Worm (Caenorhabditis elegans): ENCODE measurements around the gene C27H6.9.

Gene C27H6.9

DNA sequence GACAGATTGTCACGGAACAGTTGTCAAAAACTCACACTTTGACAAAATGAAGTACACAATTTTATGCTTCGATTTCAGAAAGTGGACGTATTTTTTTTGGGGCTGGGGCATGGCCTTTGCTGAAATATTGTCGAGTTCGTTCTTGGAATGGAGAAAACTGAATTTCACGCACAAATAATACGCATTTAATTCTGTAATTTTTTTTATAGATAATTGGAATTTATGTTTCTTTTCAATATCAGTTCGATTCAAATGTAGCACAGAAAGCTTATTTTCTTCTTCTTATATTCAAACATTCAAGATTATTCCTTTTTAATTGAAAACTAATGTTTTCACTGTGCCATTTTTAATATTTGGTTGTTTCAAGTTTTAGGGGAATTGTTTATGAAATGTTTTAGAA, 22.3 kb upstream of the C27H6.9 start, which contains the start of gene T07C12.10:
Gene T07C12.10 (minus strand): TSS at position 101 of the 400 bp plus-strand sequence.
- TF ChIP-seq nhr-84 (tag; optimal IDR thresholded peaks at IDR 0.05) = no peak
- no peak for TF ChIP-seq aha-1 (tag; optimal IDR thresholded peaks at IDR 0.05)
- no peak for TF ChIP-seq ceh-88 (GFP tag; IDR thresholded peaks at IDR 0.05)
- no peak for TF ChIP-seq aly-2 (tag; optimal IDR thresholded peaks at IDR 0.05)
- no peak for TF ChIP-seq mep-1 (tag; optimal IDR thresholded peaks at IDR 0.05)
- no peak for TF ChIP-seq mef-2 (tag; optimal IDR thresholded peaks at IDR 0.05)
- no peak for TF ChIP-seq dpl-1 (GFP tag; optimal IDR thresholded peaks at IDR 0.05)
- no peak for TF ChIP-seq snu-23 (GFP tag; optimal IDR thresholded peaks at IDR 0.05)
- TF ChIP-seq nhr-19 (GFP tag; conservative IDR thresholded peaks at IDR 0.05) = no peak
- TF ChIP-seq lin-13 (GFP tag; optimal IDR thresholded peaks at IDR 0.05) = no peak
- no peak for TF ChIP-seq tbx-2 (tag; optimal IDR thresholded peaks at IDR 0.05)
- no peak for TF ChIP-seq snpc-4 (tag; optimal IDR thresholded peaks at IDR 0.05)
- no peak for TF ChIP-seq ztf-4 (tag; optimal IDR thresholded peaks at IDR 0.05)
- no peak for TF ChIP-seq egl-27 (tag; optimal IDR thresholded peaks at IDR 0.05)
- no peak for TF ChIP-seq ztf-11 (tag; optimal IDR thresholded peaks at IDR 0.05)
- TF ChIP-seq nhr-237 (tag; optimal IDR thresholded peaks at IDR 0.05) = no peak
- no peak for TF ChIP-seq lsy-2 (tag; optimal IDR thresholded peaks at IDR 0.05)
- no peak for TF ChIP-seq ces-1 (GFP tag; optimal IDR thresholded peaks at IDR 0.05)
- TF ChIP-seq Y116A8C.19 (tag; optimal IDR thresholded peaks at IDR 0.05; ENCODE audit: borderline replicate concordance) = no peak

DNA sequence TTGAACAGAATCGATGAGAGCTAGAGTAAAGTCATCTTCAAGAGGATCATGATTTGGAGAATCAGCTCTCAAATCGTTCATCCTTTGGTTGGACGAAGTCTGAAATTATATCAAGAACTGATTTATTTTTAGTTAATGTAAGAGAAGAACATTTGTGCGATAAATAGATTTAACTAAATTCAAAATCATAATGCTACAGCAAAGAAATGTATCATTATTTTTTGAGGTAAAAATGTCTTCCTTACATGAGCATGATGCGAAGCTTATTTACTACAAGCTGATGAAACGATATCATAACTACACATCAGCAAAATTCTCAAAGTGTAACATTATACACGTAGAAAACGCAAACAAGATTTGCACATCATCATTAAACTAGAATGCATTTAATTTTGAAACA, 20.3 kb upstream of the C27H6.9 start, which contains the start of gene madf-4:
Gene madf-4 (minus strand): TSS at position 101 of the 400 bp plus-strand sequence.
- TF ChIP-seq nhr-12 (tag; optimal IDR thresholded peaks at IDR 0.05) (no peak), nhr-19 (GFP tag; conservative IDR thresholded peaks at IDR 0.05) (no peak), vab-15 (tag; optimal IDR thresholded peaks at IDR 0.05) (no peak), aha-1 (tag; optimal IDR thresholded peaks at IDR 0.05) (no peak), nhr-237 (tag; optimal IDR thresholded peaks at IDR 0.05) (no peak), fkh-10 (GFP tag; optimal IDR thresholded peaks at IDR 0.05) (no peak), fkh-8 (tag; optimal IDR thresholded peaks at IDR 0.05) (no peak)

DNA sequence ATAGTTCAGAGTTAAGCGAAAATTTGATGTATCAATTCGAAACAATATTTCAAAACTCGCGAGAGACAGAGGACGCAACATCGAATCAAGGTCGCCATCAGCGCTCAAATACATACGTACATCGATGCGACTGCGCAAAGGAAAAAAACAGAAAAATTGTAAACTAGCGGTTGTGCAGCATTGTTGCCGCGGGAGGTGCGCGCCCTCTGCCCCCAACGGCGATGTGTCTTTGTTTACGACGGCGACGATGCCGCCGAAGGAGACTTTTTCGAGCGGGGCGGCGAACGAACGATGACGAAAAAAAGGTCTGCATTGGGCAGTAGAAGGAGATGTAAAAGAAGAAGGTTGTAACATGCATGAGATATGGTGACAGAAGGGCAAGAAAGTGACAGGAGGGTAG, 19.8 kb upstream of the C27H6.9 start:
- TF ChIP-seq nhr-85 (tag) = peak; percentile 81
- no peak for TF ChIP-seq nhr-11 (tag; optimal IDR thresholded peaks at IDR 0.05)
- TF ChIP-seq mef-2 (tag; optimal IDR thresholded peaks at IDR 0.05) = no peak
- TF ChIP-seq pax-3 (tag; optimal IDR thresholded peaks at IDR 0.05) = no peak
- no peak for TF ChIP-seq efl-1 (optimal IDR thresholded peaks at IDR 0.05)
- TF ChIP-seq efl-1 (GFP tag; optimal IDR thresholded peaks at IDR 0.05 in 1 of 2) = peak in 1 of 2 experiments; percentile 3
- TF ChIP-seq lin-14 (GFP tag; optimal IDR thresholded peaks at IDR 0.05) = peak; percentile 64

DNA sequence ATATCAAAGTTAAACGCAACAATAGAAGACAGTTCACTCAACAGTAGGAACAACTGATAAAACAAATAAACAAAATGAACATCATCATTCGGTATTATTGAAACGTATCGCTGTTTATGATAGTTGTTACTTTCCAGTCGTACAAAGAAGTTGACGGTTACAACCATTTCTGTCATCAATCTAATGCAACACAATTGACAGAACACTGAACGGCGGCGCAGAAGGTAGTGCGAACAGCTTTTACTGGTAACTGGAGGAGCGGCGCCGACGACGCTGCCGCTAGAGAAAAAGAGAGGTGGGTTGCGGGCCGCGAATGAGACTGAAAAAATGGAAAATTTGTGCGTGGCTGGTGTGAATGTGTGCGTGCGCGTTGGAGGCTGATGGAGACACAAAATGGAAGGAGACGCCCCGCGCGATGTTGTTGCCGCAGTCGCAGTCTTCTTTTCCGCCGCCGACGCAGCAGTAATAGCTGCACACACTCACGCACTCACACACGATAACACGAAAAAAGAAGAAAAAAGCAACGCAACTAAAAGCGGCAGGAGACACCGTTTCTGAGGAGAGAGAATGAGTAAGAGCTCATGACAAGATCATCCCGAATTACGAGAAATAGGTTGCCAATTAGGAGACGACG, 18.4 kb upstream of the C27H6.9 start:
- no peak for TF ChIP-seq ama-1 (optimal IDR thresholded peaks at IDR 0.05)
- TF ChIP-seq nhr-237 (tag; optimal IDR thresholded peaks at IDR 0.05) = no peak
- TF ChIP-seq nhr-47 (tag; optimal IDR thresholded peaks at IDR 0.05) = peak; percentile 1
- TF ChIP-seq aly-2 (tag; optimal IDR thresholded peaks at IDR 0.05) = no peak
- no peak for TF ChIP-seq sptf-1 (tag; optimal IDR thresholded peaks at IDR 0.05)
- TF ChIP-seq elt-2 (tag; optimal IDR thresholded peaks at IDR 0.05) = no peak
- TF ChIP-seq dpl-1 (GFP tag; optimal IDR thresholded peaks at IDR 0.05) = no peak
- TF ChIP-seq lin-14 (GFP tag; optimal IDR thresholded peaks at IDR 0.05) = peak; percentile 54
- TF ChIP-seq dsc-1 (tag; optimal IDR thresholded peaks at IDR 0.05) = peak; percentile 32
- no peak for TF ChIP-seq egl-27 (tag; optimal IDR thresholded peaks at IDR 0.05)
- TF ChIP-seq sox-4 (tag; optimal IDR thresholded peaks at IDR 0.05) = no peak
- no peak for TF ChIP-seq unc-62 (GFP tag; optimal IDR thresholded peaks at IDR 0.05)
- TF ChIP-seq efl-3 (GFP tag; optimal IDR thresholded peaks at IDR 0.05) = no peak
- TF ChIP-seq pax-3 (tag; optimal IDR thresholded peaks at IDR 0.05) = no peak
- no peak for TF ChIP-seq efl-1 (optimal IDR thresholded peaks at IDR 0.05)
- peak in 1 of 2 experiments; percentile 88 for TF ChIP-seq efl-1 (GFP tag; optimal IDR thresholded peaks at IDR 0.05 in 1 of 2)
- no peak for TF ChIP-seq xbp-1 (tag; optimal IDR thresholded peaks at IDR 0.05)
- no peak for TF ChIP-seq nhr-85 (tag)
- TF ChIP-seq jun-1 (tag; optimal IDR thresholded peaks at IDR 0.05) = no peak
- TF ChIP-seq pag-3 (tag; optimal IDR thresholded peaks at IDR 0.05; ENCODE audit: borderline replicate concordance, insufficient read depth) = no peak
- no peak for TF ChIP-seq sup-37 (GFP tag; optimal IDR thresholded peaks at IDR 0.05)
- no peak for TF ChIP-seq lin-39 (tag; optimal IDR thresholded peaks at IDR 0.05)
- TF ChIP-seq nhr-76 (tag; optimal IDR thresholded peaks at IDR 0.05) = no peak
- peak; percentile 50 for TF ChIP-seq fkh-8 (tag; optimal IDR thresholded peaks at IDR 0.05)
- TF ChIP-seq ces-1 (GFP tag; optimal IDR thresholded peaks at IDR 0.05) = no peak
